Worm (Caenorhabditis elegans) whole organism, early embryonic: Measurements from ENCODE around the gene M195.2.

Source experiments
- B0310.2 ChIP-seq: sonication (generic microtip); optimal IDR thresholded peaks from 2 replicates; lab custom pipeline; 2016; ENCODE audit warnings: mild to moderate bottlenecking, missing genetic modification characterization, missing compliant biosample characterization
- F13C5.2 ChIP-seq: sonication (generic microtip); optimal IDR thresholded peaks from 2 replicates; lab custom pipeline; 2017; ENCODE audit warnings: mild to moderate bottlenecking, missing genetic modification characterization, inconsistent platforms, missing compliant biosample characterization
- aly-1 ChIP-seq: sonication (generic microtip); optimal IDR thresholded peaks from 2 replicates; lab custom pipeline; 2016; ENCODE audit warnings: missing genetic modification characterization, missing compliant biosample characterization
- ama-1 ChIP-seq: fragments of 150-350 bp; optimal IDR thresholded peaks from 2 replicates; lab custom pipeline; 2014
- ceh-13 ChIP-seq: fragments of 200-800 bp; sonication (Bioruptor generic); optimal IDR thresholded peaks from 2 replicates; lab custom pipeline; 2018; ENCODE audit warnings: mild to moderate bottlenecking, missing genetic modification characterization, missing compliant biosample characterization
- ceh-36 ChIP-seq: sonication (generic microtip); optimal IDR thresholded peaks from 2 replicates; lab custom pipeline; 2016; ENCODE audit warnings: missing genetic modification characterization, inconsistent platforms, missing compliant biosample characterization
- ets-7 ChIP-seq: sonication (generic microtip); optimal IDR thresholded peaks from 2 replicates; lab custom pipeline; 2016; ENCODE audit warnings: missing genotype, missing genetic modification characterization, missing compliant biosample characterization
- flt-1 ChIP-seq: fragments of 200-800 bp; sonication (Bioruptor generic); IDR thresholded peaks from 2 replicates; pipeline ENCODE4 v1.3.6; 2022; ENCODE audit warnings: missing genetic modification characterization, missing compliant biosample characterization
- hmbx-1 ChIP-seq: sonication (generic microtip); optimal IDR thresholded peaks from 2 replicates; lab custom pipeline; 2016; ENCODE audit warnings: mild to moderate bottlenecking, missing genetic modification characterization, missing compliant biosample characterization
- hmg-4 ChIP-seq: fragments of 200-800 bp; sonication (Bioruptor generic); optimal IDR thresholded peaks from 2 replicates; lab custom pipeline; 2018; ENCODE audit warnings: mild to moderate bottlenecking, missing genetic modification characterization, missing compliant biosample characterization
- hnd-1 ChIP-seq: sonication (generic microtip); optimal IDR thresholded peaks from 2 replicates; lab custom pipeline; 2016; ENCODE audit warnings: missing genetic modification characterization, missing compliant biosample characterization
- pes-1 ChIP-seq: fragments of 200-800 bp; sonication (Bioruptor generic); IDR thresholded peaks from 2 replicates; pipeline ENCODE4 v1.3.6; 2022; ENCODE audit warnings: missing genetic modification reagents, missing genetic modification characterization, missing compliant biosample characterization
- scrt-1 ChIP-seq: fragments of 200-800 bp; sonication (Bioruptor generic); IDR thresholded peaks from 2 replicates; pipeline ENCODE4 v1.3.6; 2022; ENCODE audit warnings: missing genetic modification characterization, missing compliant biosample characterization
- sea-1 ChIP-seq: fragments of 200-800 bp; sonication (Bioruptor generic); conservative IDR thresholded peaks from 2 replicates; pipeline ENCODE4 v1.3.6; 2022; ENCODE audit warnings: missing genetic modification characterization, missing compliant biosample characterization
- tbx-11 ChIP-seq: fragments of 200-800 bp; sonication (Bioruptor generic); IDR thresholded peaks from 2 replicates; pipeline ENCODE4 v1.3.6; 2022; ENCODE audit warnings: missing genetic modification characterization, missing compliant biosample characterization
- tbx-37 ChIP-seq: fragments of 200-800 bp; sonication (Bioruptor generic); conservative IDR thresholded peaks from 2 replicates; pipeline ENCODE4 v1.3.6; 2022; ENCODE audit warnings: missing genetic modification reagents, missing genetic modification characterization, missing compliant biosample characterization
- tra-4 ChIP-seq: sonication (generic microtip); optimal IDR thresholded peaks from 2 replicates; lab custom pipeline; 2017; ENCODE audit warnings: missing genetic modification characterization, missing compliant biosample characterization

M195.2 gene

ce11 chrII:8390751-8391150 lies 30.2 kb downstream of the M195.2 start, which contains the start of gene F49E12.10:
Gene F49E12.10, plus strand, starts transcription at chrII:8391051.
- TF ChIP-seq scrt-1 (no peak), pes-1 (no peak), ama-1 (lab: Kevin White, UChicago) (no peak), hmg-4 (GFP tag; lab: Kevin White, UChicago) (no peak), F13C5.2 (tag; lab: Kevin White, UChicago) (no peak), ceh-36 (no peak), tra-4 (tag; lab: Kevin White, UChicago) (no peak), flt-1 (GFP tag; lab: Robert Waterston, UW) (no peak), hnd-1 (no peak)

ce11 chrII:8392215-8392614 lies 31.7 kb downstream of the M195.2 start:
- TF ChIP-seq ets-7 (tag; lab: Kevin White, UChicago), result no peak

ce11 chrII:8394205-8394604 lies 33.7 kb downstream of the M195.2 start, which contains the start of gene F49E12.8:
Gene F49E12.8, minus strand, starts transcription at chrII:8394305.
- TF ChIP-seq sea-1 (GFP tag; lab: Robert Waterston, UW) (no peak), hnd-1 (no peak), hmbx-1 (tag; lab: Kevin White, UChicago) (no peak), scrt-1 (no peak), tra-4 (tag; lab: Kevin White, UChicago) (no peak), ceh-36 (no peak), B0310.2 (tag; lab: Kevin White, UChicago) (no peak), tbx-11 (no peak), aly-1 (no peak), hmg-4 (GFP tag; lab: Kevin White, UChicago) (no peak), ets-7 (tag; lab: Kevin White, UChicago) (no peak), flt-1 (GFP tag; lab: Robert Waterston, UW) (no peak), F13C5.2 (tag; lab: Kevin White, UChicago) (no peak), pes-1 (no peak), tbx-37 (GFP tag; lab: Robert Waterston, UW) (no peak), ceh-13 (GFP tag; lab: Kevin White, UChicago) (no peak)

- TF ChIP-seq ets-7 (tag; lab: Kevin White, UChicago) (no peak), hnd-1 (no peak), sea-1 (GFP tag; lab: Robert Waterston, UW) (no peak), tbx-37 (GFP tag; lab: Robert Waterston, UW) (no peak), F13C5.2 (tag; lab: Kevin White, UChicago) (no peak), tra-4 (tag; lab: Kevin White, UChicago) (no peak), flt-1 (GFP tag; lab: Robert Waterston, UW) (no peak), ceh-36 (no peak), tbx-11 (no peak), hmg-4 (GFP tag; lab: Kevin White, UChicago) (no peak), scrt-1 (no peak), ceh-13 (GFP tag; lab: Kevin White, UChicago) (no peak), B0310.2 (tag; lab: Kevin White, UChicago) (no peak)
These were observed 35.5 kb downstream of the M195.2 start, which contains the start of gene F49E12.7 for ce11 chrII:8396041-8396440. Gene F49E12.7, minus strand, starts transcription at chrII:8396141.

- TF ChIP-seq hmg-4 (GFP tag; lab: Kevin White, UChicago) (no peak), ets-7 (tag; lab: Kevin White, UChicago) (no peak), ceh-13 (GFP tag; lab: Kevin White, UChicago) (no peak), hnd-1 (no peak), F13C5.2 (tag; lab: Kevin White, UChicago) (no peak), tra-4 (tag; lab: Kevin White, UChicago) (no peak), B0310.2 (tag; lab: Kevin White, UChicago) (no peak), hmbx-1 (tag; lab: Kevin White, UChicago) (no peak), flt-1 (GFP tag; lab: Robert Waterston, UW) (no peak), sea-1 (GFP tag; lab: Robert Waterston, UW) (no peak), scrt-1 (no peak), tbx-37 (GFP tag; lab: Robert Waterston, UW) (no peak), ceh-36 (no peak), ama-1 (lab: Kevin White, UChicago) (no peak), tbx-11 (no peak), aly-1 (no peak), pes-1 (no peak)
These were observed 38.5 kb downstream of the M195.2 start, which contains the start of gene dod-23 for ce11 chrII:8399064-8399463. Gene dod-23, minus strand, starts transcription at chrII:8399164.

- TF ChIP-seq tbx-11, result no peak
- no peak for TF ChIP-seq B0310.2 (tag; lab: Kevin White, UChicago)
- TF ChIP-seq tra-4 (tag; lab: Kevin White, UChicago), result no peak
- no peak for TF ChIP-seq ets-7 (tag; lab: Kevin White, UChicago)
- TF ChIP-seq ceh-13 (GFP tag; lab: Kevin White, UChicago), result no peak
- no peak for TF ChIP-seq flt-1 (GFP tag; lab: Robert Waterston, UW)
- no peak for TF ChIP-seq hnd-1
- no peak for TF ChIP-seq ama-1 (lab: Kevin White, UChicago)
- TF ChIP-seq aly-1, result no peak
- TF ChIP-seq scrt-1, result no peak
- no peak for TF ChIP-seq hmbx-1 (tag; lab: Kevin White, UChicago)
- no peak for TF ChIP-seq sea-1 (GFP tag; lab: Robert Waterston, UW)
- TF ChIP-seq pes-1, result no peak
- TF ChIP-seq ceh-36, result no peak
- no peak for TF ChIP-seq tbx-37 (GFP tag; lab: Robert Waterston, UW)
- no peak for TF ChIP-seq hmg-4 (GFP tag; lab: Kevin White, UChicago)
- TF ChIP-seq F13C5.2 (tag; lab: Kevin White, UChicago), result no peak
These were observed 39.4 kb downstream of the M195.2 start for ce11 chrII:8399997-8400396.

- TF ChIP-seq flt-1 (GFP tag; lab: Robert Waterston, UW), result no peak
- no peak for TF ChIP-seq sea-1 (GFP tag; lab: Robert Waterston, UW)
- TF ChIP-seq F13C5.2 (tag; lab: Kevin White, UChicago), result no peak
- TF ChIP-seq tbx-37 (GFP tag; lab: Robert Waterston, UW), result no peak
- TF ChIP-seq B0310.2 (tag; lab: Kevin White, UChicago), result no peak
- TF ChIP-seq ceh-13 (GFP tag; lab: Kevin White, UChicago), result no peak
- no peak for TF ChIP-seq ets-7 (tag; lab: Kevin White, UChicago)
- no peak for TF ChIP-seq pes-1
- TF ChIP-seq ceh-36, result no peak
These were observed 44.2 kb downstream of the M195.2 start, which contains the start of gene skpo-1 for ce11 chrII:8404748-8405147. Gene skpo-1, minus strand, starts transcription at chrII:8404848.
